Fruit fly (Drosophila melanogaster): ENCODE results near the gene Klp67A.

DNA sequence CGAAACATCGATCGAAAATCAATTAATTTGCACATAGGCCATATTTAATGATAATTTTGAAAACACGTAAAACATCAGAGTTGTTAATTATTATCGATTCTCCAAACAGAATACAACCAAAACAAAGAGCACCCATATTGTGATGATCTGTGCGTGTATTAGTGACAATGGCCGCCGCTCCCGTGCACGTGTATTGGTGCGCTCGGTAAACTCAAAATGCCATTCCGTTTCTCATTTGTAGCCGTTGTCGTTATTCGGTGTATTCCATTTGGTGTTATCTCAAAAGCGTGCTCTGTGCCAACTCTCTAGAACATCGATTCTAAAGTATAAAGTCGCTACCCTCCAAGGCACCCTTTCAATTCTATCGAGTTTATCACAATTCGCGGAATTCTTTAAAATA lies 26.0 kb downstream of the Klp67A start:
- TF ChIP-seq salr (GFP tag; optimal IDR thresholded peaks at IDR 0.05) (no peak), CG31627 (GFP tag; optimal IDR thresholded peaks at IDR 0.05) (no peak)
